Worm (Caenorhabditis elegans) whole organism, mixed stage, embryonic: Measurements from ENCODE around the gene grl-31.

Experiments used
- elt-1 ChIP-seq: sonication (generic microtip); optimal IDR thresholded peaks from 2 replicates; lab custom pipeline; 2017; ENCODE audit warnings: missing genetic modification characterization, mild to moderate bottlenecking, missing compliant biosample characterization, antibody characterized with exemption, moderate library complexity, borderline replicate concordance; ENCODE audit not compliant: insufficient read depth
- mab-5 ChIP-seq: fragments of 150-350 bp; optimal IDR thresholded peaks from 2 replicates; lab custom pipeline; 2014; ENCODE audit warnings: missing biosample characterization, missing genetic modification characterization
- nhr-28 ChIP-seq: fragments of 150-350 bp; optimal IDR thresholded peaks from 2 replicates; lab custom pipeline; 2014; ENCODE audit warnings: missing biosample characterization, missing genetic modification characterization
- sem-2 ChIP-seq: fragments of 200-800 bp; sonication (Bioruptor generic); optimal IDR thresholded peaks from 2 replicates; lab custom pipeline; 2018; ENCODE audit warnings: mild to moderate bottlenecking, missing genetic modification characterization, missing compliant biosample characterization
- unc-39 ChIP-seq: fragments of 150-350 bp; optimal IDR thresholded peaks from 2 replicates; lab custom pipeline; 2014; ENCODE audit warnings: missing biosample characterization, missing genetic modification characterization
- unc-62 ChIP-seq: fragments of 150-350 bp; optimal IDR thresholded peaks from 2 replicates; lab custom pipeline; 2014; ENCODE audit warnings: missing biosample characterization, missing genetic modification reagents, missing genetic modification characterization
- ztf-11 ChIP-seq: fragments of 150-350 bp; optimal IDR thresholded peaks from 2 replicates; lab custom pipeline; 2014; ENCODE audit warnings: missing biosample characterization, missing genetic modification characterization

ce11 chrV:3587633-3588032 lies 30.1 kb upstream of the grl-31 start:
- no peak for TF ChIP-seq unc-62 (GFP tag; lab: Kevin White, UChicago)
- TF ChIP-seq elt-1 (tag; lab: Kevin White, UChicago) = no peak
- no peak for TF ChIP-seq unc-39
- peak; percentile 28 for TF ChIP-seq sem-2 (GFP tag; lab: Kevin White, UChicago)
- no peak for TF ChIP-seq mab-5
- TF ChIP-seq nhr-28 = no peak
- no peak for TF ChIP-seq ztf-11 (tag; lab: Kevin White, UChicago)
